Fruit fly (Drosophila melanogaster) whole organism, adult: ENCODE results near the gene Hr96.

Source experiments
- CG11617 ChIP-seq: fragments of 200-800 bp; sonication (Bioruptor generic); optimal IDR thresholded peaks from 2 replicates; lab custom pipeline; 2017; ENCODE audit warnings: mild to moderate bottlenecking, missing biosample characterization, missing genetic modification reagents, missing genetic modification characterization
- CG7045 ChIP-seq: fragments of 200-800 bp; sonication (Bioruptor generic); optimal IDR thresholded peaks from 2 replicates; lab custom pipeline; 2017; ENCODE audit warnings: missing biosample characterization, mild to moderate bottlenecking, missing genetic modification characterization
- Clk ChIP-seq: fragments of 200-800 bp; sonication (Bioruptor generic); optimal IDR thresholded peaks from 2 replicates; lab custom pipeline; 2017; ENCODE audit warnings: missing biosample characterization, missing genetic modification characterization
- cic ChIP-seq: fragments of 200-800 bp; sonication (Bioruptor generic); optimal IDR thresholded peaks from 2 replicates; lab custom pipeline; 2017; ENCODE audit warnings: missing biosample characterization, mild to moderate bottlenecking, missing genetic modification characterization, moderate library complexity
- cnc ChIP-seq, 2 experiments: fragments of >200 bp; optimal IDR thresholded peaks; 2 replicates each; lab custom pipeline; 2017
- toe ChIP-seq: fragments of 200-800 bp; sonication (Bioruptor generic); optimal IDR thresholded peaks from 2 replicates; lab custom pipeline; 2016; ENCODE audit warnings: missing biosample characterization, missing genetic modification characterization

DNA sequence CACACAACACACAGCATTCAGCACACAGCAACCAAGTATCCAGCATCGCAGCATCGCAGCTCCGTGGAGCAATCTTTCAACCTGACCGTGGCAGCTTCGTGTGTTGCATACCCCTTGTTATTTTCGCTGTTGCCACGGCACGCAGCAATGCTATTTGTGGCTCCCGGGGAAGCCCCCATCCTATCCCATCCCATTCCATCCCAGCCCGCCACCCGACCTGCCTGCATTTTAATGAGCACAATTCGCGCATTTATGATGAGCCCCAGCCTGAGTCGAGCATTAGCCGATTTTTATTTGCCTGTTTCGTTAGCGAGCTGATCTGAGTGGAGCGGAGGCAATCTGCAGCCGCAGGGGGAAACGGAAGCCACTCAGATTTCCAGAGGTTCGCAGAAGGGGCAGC lies 25.5 kb upstream of the Hr96 start:
- TF ChIP-seq CG11617 (GFP tag; lab: Kevin White, UChicago) (no peak), toe (no peak), cnc (optimal IDR thresholded peaks at IDR 0.05; lab: Kevin White, UChicago) (no peak), Clk (GFP tag; lab: Kevin White, UChicago) (no peak), cic (GFP tag; lab: Kevin White, UChicago) (no peak), CG7045 (GFP tag; lab: Kevin White, UChicago) (no peak)
